Worm (Caenorhabditis elegans): Measurements from ENCODE around the gene ZK669.5.

ZK669.5 gene

DNA sequence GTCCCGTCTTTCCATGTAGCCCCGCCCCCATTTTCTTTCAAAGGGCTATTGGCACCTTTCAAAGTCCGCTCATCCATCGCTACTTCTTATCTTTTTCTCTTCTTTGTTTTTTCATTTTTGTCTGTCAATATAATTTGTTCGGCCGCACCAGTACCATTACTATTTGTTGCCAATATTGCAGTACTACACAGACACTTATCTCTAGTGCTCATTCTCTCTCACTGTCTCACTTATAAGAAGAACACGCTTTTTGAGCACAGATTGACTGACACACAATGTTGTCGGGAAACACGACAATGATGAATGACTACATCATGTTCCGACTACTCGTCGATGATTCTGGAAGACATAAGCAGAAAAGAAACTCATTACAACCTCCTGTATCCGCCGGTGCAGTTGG, 38.3 kb upstream of the ZK669.5 start:
- TF ChIP-seq him-1 (tag; optimal IDR thresholded peaks at IDR 0.05) (no peak), lsl-1 (GFP tag; optimal IDR thresholded peaks at IDR 0.05) (no peak), akir-1 (GFP tag; optimal IDR thresholded peaks at IDR 0.05) (no peak), dox-1 (GFP tag; IDR thresholded peaks at IDR 0.05) (0 out of 2 replicates have a peak, but pooled peaks have one; percentile 35), ceh-27 (GFP tag; optimal IDR thresholded peaks at IDR 0.05) (peak; percentile 37)

DNA sequence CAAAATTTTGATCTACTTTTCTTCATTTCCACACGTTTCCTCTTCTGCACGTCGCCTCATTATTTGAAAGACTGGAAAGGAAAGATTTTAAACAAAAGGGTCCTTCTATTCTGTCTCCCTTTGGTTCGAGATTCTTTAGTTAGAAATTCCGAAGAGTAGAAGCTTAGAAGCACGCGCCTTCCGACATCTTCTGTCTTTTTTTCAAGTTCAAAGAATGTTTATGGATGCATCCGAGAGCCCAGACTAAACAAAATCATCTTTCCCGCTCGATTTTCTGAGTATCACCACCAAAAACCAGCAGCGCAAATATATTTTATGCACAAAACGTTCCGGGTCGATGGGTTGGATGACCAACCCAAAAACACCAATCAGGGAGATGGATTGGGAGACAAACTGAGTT, 37.4 kb upstream of the ZK669.5 start:
- TF ChIP-seq aptf-2 (GFP tag; conservative IDR thresholded peaks at IDR 0.05) (no peak), bed-1 (GFP tag; IDR thresholded peaks at IDR 0.05) (no peak), F52B5.7 (tag; optimal IDR thresholded peaks at IDR 0.05) (no peak), ztf-6 (GFP tag; IDR thresholded peaks at IDR 0.05) (no peak), zim-3 (tag; optimal IDR thresholded peaks at IDR 0.05) (no peak), tbp1 (GFP tag; optimal IDR thresholded peaks at IDR 0.05) (no peak), snpc-4 (GFP tag; optimal IDR thresholded peaks at IDR 0.05) (no peak), snpc-4 (tag; optimal IDR thresholded peaks at IDR 0.05) (no peak), F39B2.1 (GFP tag; IDR thresholded peaks at IDR 0.05) (no peak), F33H1.4 (GFP tag; IDR thresholded peaks at IDR 0.05) (no peak), madf-6 (GFP tag; IDR thresholded peaks at IDR 0.05) (no peak), B0019.2 (GFP tag; conservative IDR thresholded peaks at IDR 0.05) (no peak), ceh-58 (GFP tag; IDR thresholded peaks at IDR 0.05) (no peak), attf-6 (GFP tag; IDR thresholded peaks at IDR 0.05) (no peak), ceh-100 (GFP tag; IDR thresholded peaks at IDR 0.05) (no peak), fkh-3 (tag; optimal IDR thresholded peaks at IDR 0.05) (no peak), ztf-18 (tag; optimal IDR thresholded peaks at IDR 0.05) (no peak)

DNA sequence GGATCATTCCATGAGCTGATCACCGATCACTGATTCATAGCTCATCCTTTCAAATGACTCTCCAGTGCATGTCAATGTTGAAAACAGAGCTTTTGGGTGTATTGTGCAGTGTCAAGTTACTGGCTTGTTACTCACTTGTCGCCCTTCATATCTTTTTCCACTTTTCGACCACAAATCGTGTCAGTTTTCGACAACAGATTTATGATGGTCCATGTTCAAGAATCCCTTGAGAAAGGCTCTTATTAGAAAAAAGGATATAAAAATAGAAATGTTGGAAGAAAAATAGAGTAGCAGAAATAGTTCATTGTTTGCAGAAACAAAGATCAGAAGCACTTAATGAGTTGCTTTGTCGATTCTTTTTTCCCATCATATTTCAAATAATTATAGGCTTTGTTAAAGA, 36.8 kb upstream of the ZK669.5 start:
- no peak for TF ChIP-seq ztf-26 (tag; optimal IDR thresholded peaks at IDR 0.05)
- TF ChIP-seq ceh-79 (tag; optimal IDR thresholded peaks at IDR 0.05) = no peak
- no peak for TF ChIP-seq cebp-2 (GFP tag; IDR thresholded peaks at IDR 0.05)
- TF ChIP-seq die-1 (tag; optimal IDR thresholded peaks at IDR 0.05) = no peak
- no peak for TF ChIP-seq rec-8 (tag; optimal IDR thresholded peaks at IDR 0.05)
- TF ChIP-seq mxl-1 (tag; optimal IDR thresholded peaks at IDR 0.05) = no peak
- no peak for TF ChIP-seq nhr-27 (tag; optimal IDR thresholded peaks at IDR 0.05)
- TF ChIP-seq B0019.2 (GFP tag; conservative IDR thresholded peaks at IDR 0.05) = no peak
- TF ChIP-seq madf-10 (tag; optimal IDR thresholded peaks at IDR 0.05) = no peak
- TF ChIP-seq rcor-1 (GFP tag; IDR thresholded peaks at IDR 0.05) = no peak
- TF ChIP-seq Y79H2A.3 (GFP tag; conservative IDR thresholded peaks at IDR 0.05) = no peak
- no peak for TF ChIP-seq lir-1 (GFP tag; conservative IDR thresholded peaks at IDR 0.05)
- no peak for TF ChIP-seq akir-1 (GFP tag; optimal IDR thresholded peaks at IDR 0.05)
- no peak for TF ChIP-seq tlf-1 (GFP tag; optimal IDR thresholded peaks at IDR 0.05)
- TF ChIP-seq lin-35 (GFP tag; optimal IDR thresholded peaks at IDR 0.05) = no peak
- TF ChIP-seq hrde-1 (tag; optimal IDR thresholded peaks at IDR 0.05; ENCODE audit: borderline replicate concordance) = no peak
- no peak for TF ChIP-seq bed-1 (GFP tag; IDR thresholded peaks at IDR 0.05)
- no peak for TF ChIP-seq hlh-12 (tag; optimal IDR thresholded peaks at IDR 0.05)
- TF ChIP-seq unc-62 (GFP tag; optimal IDR thresholded peaks at IDR 0.05) = no peak
